Worm (Caenorhabditis elegans): Measurements from ENCODE around the gene nas-29.

Gene nas-29

DNA sequence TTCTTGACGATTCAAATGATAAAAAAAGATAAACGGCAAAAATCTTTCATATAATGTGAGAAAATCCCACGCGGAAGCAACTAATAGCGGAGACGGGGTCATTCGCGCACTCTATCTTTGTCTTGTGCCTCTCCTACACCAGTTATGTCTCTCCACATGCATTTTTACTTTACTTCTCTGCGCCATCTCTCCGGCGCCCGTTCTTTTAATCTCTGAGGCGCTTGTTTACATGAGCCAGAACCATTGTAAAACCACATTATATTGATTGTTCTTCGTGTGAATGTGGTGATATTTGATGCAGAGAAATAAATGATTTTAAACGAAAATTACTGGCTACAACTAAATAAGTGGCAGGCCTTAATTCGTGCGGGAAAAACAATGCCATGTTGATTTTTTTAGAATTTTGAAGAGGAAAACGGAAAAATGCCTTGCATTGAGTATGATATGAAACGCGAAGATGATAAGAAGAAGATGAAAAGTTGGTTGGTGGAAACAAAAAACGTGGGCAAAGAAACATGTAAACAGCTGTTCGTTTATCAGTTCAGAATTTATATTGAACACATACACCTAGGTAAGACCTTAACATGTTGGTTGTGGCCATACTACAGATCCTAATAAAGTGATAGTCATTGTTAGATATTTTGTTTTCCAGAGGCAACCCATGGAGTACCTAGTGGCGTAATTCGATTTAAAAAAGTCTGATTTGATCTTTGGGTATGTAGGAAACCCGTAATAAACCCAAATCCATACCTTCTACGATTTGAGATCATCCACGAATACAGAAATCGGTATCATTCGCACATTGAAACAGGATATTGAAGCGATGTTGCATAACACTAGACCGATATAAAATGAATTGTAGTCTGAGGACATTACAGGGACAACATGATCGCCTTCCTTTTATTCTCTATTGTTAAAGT, 49.2 kb downstream of the nas-29 start, which contains the start of gene C04G6.2 (continued):
- TF ChIP-seq fos-1 (tag; optimal IDR thresholded peaks at IDR 0.05) (peak; percentile 19), gmeb-1 (tag; optimal IDR thresholded peaks at IDR 0.05) (peak; percentile 36), ZK546.5 (tag; optimal IDR thresholded peaks at IDR 0.05) (no peak), nhr-10 (tag; optimal IDR thresholded peaks at IDR 0.05) (no peak), lsy-2 (tag; optimal IDR thresholded peaks at IDR 0.05) (peak in 1 of 2 experiments; percentile 71), elt-1 (tag; optimal IDR thresholded peaks at IDR 0.05) (no peak), nhr-77 (tag; optimal IDR thresholded peaks at IDR 0.05) (no peak), peb-1 (tag; optimal IDR thresholded peaks at IDR 0.05) (no peak), nhr-11 (tag; optimal IDR thresholded peaks at IDR 0.05) (no peak), lin-39 (tag; optimal IDR thresholded peaks at IDR 0.05) (no peak), unc-39 (tag; optimal IDR thresholded peaks at IDR 0.05) (no peak), nhr-12 (tag; optimal IDR thresholded peaks at IDR 0.05) (no peak), sma-3 (GFP tag; optimal IDR thresholded peaks at IDR 0.05) (peak; percentile 32), ztf-11 (tag; optimal IDR thresholded peaks at IDR 0.05) (no peak), unc-55 (GFP tag; optimal IDR thresholded peaks at IDR 0.05) (peak; percentile 51)

DNA sequence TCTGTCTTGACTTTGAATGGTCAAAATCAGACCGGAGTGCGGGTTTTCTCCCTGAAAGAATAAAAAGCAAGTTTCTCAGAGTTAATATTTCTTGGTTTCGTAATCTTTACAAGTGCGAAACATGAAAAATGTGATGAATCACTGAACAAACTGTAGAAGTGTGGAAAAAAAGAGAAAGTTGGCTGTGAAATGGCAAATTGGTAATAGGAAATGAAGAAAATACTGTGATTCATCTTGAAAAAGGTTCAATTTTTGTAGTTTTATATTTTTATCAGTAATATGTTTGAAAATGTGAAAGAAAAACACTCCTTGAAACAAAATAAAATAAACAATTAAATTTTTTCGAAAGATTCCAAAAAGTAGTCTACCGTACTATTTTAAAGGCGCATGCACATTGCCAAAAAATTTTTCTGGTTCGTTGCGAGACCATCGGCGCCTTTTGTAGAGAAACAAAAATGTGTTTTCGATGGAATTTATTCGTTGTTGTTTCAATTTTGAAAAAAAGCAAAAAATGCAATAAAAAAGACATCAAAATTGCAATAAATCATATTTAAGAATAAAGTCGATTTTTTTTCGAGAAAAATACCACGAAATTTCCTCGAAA, 50.1 kb downstream of the nas-29 start, which contains the start of gene pld-1:
TSS of gene pld-1 (minus strand) at position 51 of the 604 bp plus-strand sequence.
- no peak for TF ChIP-seq snpc-4 (tag; optimal IDR thresholded peaks at IDR 0.05)
- no peak for TF ChIP-seq ztf-11 (tag; optimal IDR thresholded peaks at IDR 0.05)
- no peak for TF ChIP-seq unc-62 (GFP tag; optimal IDR thresholded peaks at IDR 0.05)
- no peak for TF ChIP-seq crh-2 (tag; optimal IDR thresholded peaks at IDR 0.05)
- no peak for TF ChIP-seq nhr-10 (tag; optimal IDR thresholded peaks at IDR 0.05)
- no peak for TF ChIP-seq lsy-2 (tag; optimal IDR thresholded peaks at IDR 0.05)
- no peak for TF ChIP-seq elt-3 (tag; optimal IDR thresholded peaks at IDR 0.05)
- TF ChIP-seq nhr-129 (tag; optimal IDR thresholded peaks at IDR 0.05), result no peak
- no peak for TF ChIP-seq C34F6.9 (tag; optimal IDR thresholded peaks at IDR 0.05)
- TF ChIP-seq nhr-21 (tag; optimal IDR thresholded peaks at IDR 0.05), result no peak
- TF ChIP-seq egl-27 (tag; optimal IDR thresholded peaks at IDR 0.05), result no peak
